Worm (Caenorhabditis elegans): Measurements from ENCODE around the gene H34I24.2.

- TF ChIP-seq zip-8 (tag; optimal IDR thresholded peaks at IDR 0.05) (no peak), elt-3 (tag; optimal IDR thresholded peaks at IDR 0.05) (no peak), pha-4 (tag; optimal IDR thresholded peaks at IDR 0.05) (no peak), mep-1 (tag; optimal IDR thresholded peaks at IDR 0.05) (no peak)
Observed at ce11 chrIII:2879703-2880102, 37.9 kb downstream of the H34I24.2 start.

All from whole organism, mixed stage, embryonic.